Fruit fly (Drosophila melanogaster) whole organism, wandering third instar larva: ENCODE results near the gene alpha-Man-IIb.

Experiments used
- Hr78 ChIP-seq: fragments of >200 bp; optimal IDR thresholded peaks from 2 replicates; lab custom pipeline; 2017; ENCODE audit warnings: missing biosample characterization, missing genetic modification characterization
- Jra ChIP-seq: sonication (Bioruptor generic); optimal IDR thresholded peaks from 2 replicates; lab custom pipeline; 2016; ENCODE audit warnings: missing biosample characterization, missing genetic modification characterization
- Mio ChIP-seq: sonication (Bioruptor generic); optimal IDR thresholded peaks from 2 replicates; lab custom pipeline; 2016; ENCODE audit warnings: missing biosample characterization, missing genetic modification characterization
- OdsH ChIP-seq: fragments of 200-800 bp; sonication (Bioruptor generic); optimal IDR thresholded peaks from 2 replicates; lab custom pipeline; 2016; ENCODE audit warnings: missing biosample characterization, mild to moderate bottlenecking, missing genetic modification characterization
- Vsx2 ChIP-seq: fragments of 200-300, 225-300 bp; sonication (Bioruptor generic); optimal IDR thresholded peaks from 2 replicates; lab custom pipeline; 2018; ENCODE audit warnings: missing biosample characterization, missing genetic modification characterization; ENCODE audit not compliant: partially characterized antibody
- br ChIP-seq: fragments of 200-800 bp; sonication (Bioruptor generic); optimal IDR thresholded peaks from 2 replicates; lab custom pipeline; 2016; ENCODE audit warnings: missing biosample characterization, missing genetic modification characterization
- dl ChIP-seq, 2 experiments: fragments of 175-275, 200-275 bp in 1 of 2; fragments of 200-275 bp in 1 of 2; sonication (Bioruptor generic); optimal IDR thresholded peaks; lab custom pipeline; 2018; ENCODE audit warnings: mild to moderate bottlenecking in 2 of 2, missing biosample characterization in 2 of 2, missing genetic modification characterization in 2 of 2, moderate library complexity in 2 of 2; ENCODE audit not compliant: partially characterized antibody in 2 of 2, insufficient read depth in 1 of 2
- dsf ChIP-seq: sonication (Bioruptor generic); optimal IDR thresholded peaks from 2 replicates; lab custom pipeline; 2016; ENCODE audit warnings: missing biosample characterization, missing genetic modification characterization, borderline replicate concordance
- fru ChIP-seq: fragments of 200-800 bp; sonication (Bioruptor generic); optimal IDR thresholded peaks from 3 replicates; lab custom pipeline; 2016; ENCODE audit warnings: missing biosample characterization, mild to moderate bottlenecking, missing genetic modification characterization
- pan ChIP-seq: fragments of >200 bp; optimal IDR thresholded peaks from 2 replicates; lab custom pipeline; 2017
- sv ChIP-seq: fragments of 200-800 bp; sonication (Bioruptor generic); optimal IDR thresholded peaks from 3 replicates; lab custom pipeline; 2016; ENCODE audit warnings: missing biosample characterization, missing genetic modification characterization
- tai ChIP-seq: sonication (Bioruptor generic); optimal IDR thresholded peaks from 2 replicates; lab custom pipeline; 2016; ENCODE audit warnings: missing biosample characterization, missing genetic modification characterization

- no peak for TF ChIP-seq Hr78 (GFP tag; lab: Kevin White, UChicago)
- TF ChIP-seq Vsx2 (GFP tag; lab: Kevin White, UChicago) = no peak
- no peak for TF ChIP-seq tai (GFP tag; lab: Kevin White, UChicago)
- TF ChIP-seq Mio (GFP tag; lab: Kevin White, UChicago) = no peak
- TF ChIP-seq dsf (GFP tag; lab: Kevin White, UChicago) = no peak
- TF ChIP-seq br (GFP tag; lab: Kevin White, UChicago) = no peak
- no peak for TF ChIP-seq fru (GFP tag; lab: Kevin White, UChicago)
- TF ChIP-seq OdsH = no peak
- no peak for TF ChIP-seq pan
- no peak for TF ChIP-seq dl (GFP tag; optimal IDR thresholded peaks at IDR 0.05; lab: Kevin White, UChicago; ENCODE audit: insufficient read depth in 1 of 2, partially characterized antibody in 2 of 2)
- TF ChIP-seq Jra (GFP tag; lab: Kevin White, UChicago) = no peak
- TF ChIP-seq sv = no peak
Observed at dm6 chr3R:15767338-15767737, 36.7 kb upstream of the alpha-Man-IIb start, which contains the start of gene CG5623.
